Fruit fly (Drosophila melanogaster) whole organism, embryonic: ENCODE results near the gene shi.

Experiments used
- ATbp ChIP-seq: fragments of 200-800 bp; sonication (Bioruptor generic); optimal IDR thresholded peaks from 2 replicates; lab custom pipeline; 2017; ENCODE audit warnings: missing biosample characterization, mild to moderate bottlenecking, missing genetic modification characterization, missing genetic modification reagents
- Ada2b ChIP-seq: fragments of 200-800 bp; sonication (Bioruptor generic); IDR thresholded peaks from 2 replicates; pipeline ENCODE4 v1.3.6; 2022; ENCODE audit warnings: missing biosample characterization, missing genetic modification characterization
- Antp ChIP-seq: fragments of 200-800 bp; sonication (Bioruptor generic); optimal IDR thresholded peaks from 3 replicates; lab custom pipeline; 2016; ENCODE audit warnings: missing biosample characterization, missing genetic modification characterization
- Bdp1 ChIP-seq: fragments of 200-800 bp; sonication (Bioruptor generic); optimal IDR thresholded peaks from 3 replicates; lab custom pipeline; 2016; ENCODE audit warnings: missing biosample characterization, missing genetic modification characterization
- CG10274 ChIP-seq: fragments of 200-800 bp; sonication (Bioruptor generic); optimal IDR thresholded peaks from 3 replicates; lab custom pipeline; 2017; ENCODE audit warnings: missing biosample characterization, mild to moderate bottlenecking, missing genetic modification characterization
- CG10654 ChIP-seq: fragments of 200-800 bp; sonication (Bioruptor generic); optimal IDR thresholded peaks from 2 replicates; lab custom pipeline; 2016; ENCODE audit warnings: missing biosample characterization, missing genetic modification characterization
- CG11085 ChIP-seq: fragments of 200-800 bp; sonication (Bioruptor generic); IDR thresholded peaks from 2 replicates; pipeline ENCODE4 v1.3.6; 2022; ENCODE audit warnings: missing biosample characterization, missing genetic modification characterization
- CG11093 ChIP-seq: fragments of 200-800 bp; sonication (Bioruptor generic); IDR thresholded peaks from 3 replicates; pipeline ENCODE4 v1.3.6; 2022; ENCODE audit warnings: missing biosample characterization, missing genetic modification characterization
- CG12071 ChIP-seq: fragments of 200-800 bp; sonication (Bioruptor generic); optimal IDR thresholded peaks from 3 replicates; lab custom pipeline; 2018; ENCODE audit warnings: missing biosample characterization, mild to moderate bottlenecking, missing genetic modification characterization
- CG15073 ChIP-seq: fragments of 200-800 bp; sonication (Bioruptor generic); optimal IDR thresholded peaks from 2 replicates; lab custom pipeline; 2016; ENCODE audit warnings: missing biosample characterization, missing genetic modification characterization
- CG15696 ChIP-seq: fragments of 200-800 bp; sonication (Bioruptor generic); optimal IDR thresholded peaks from 2 replicates; lab custom pipeline; 2019; ENCODE audit warnings: missing biosample characterization, mild to moderate bottlenecking, missing genetic modification characterization, moderate library complexity
- CG16815 ChIP-seq: fragments of 200-800 bp; sonication (Bioruptor generic); optimal IDR thresholded peaks from 3 replicates; lab custom pipeline; 2017; ENCODE audit warnings: missing biosample characterization, mild to moderate bottlenecking, missing genetic modification characterization
- CG17361 ChIP-seq: fragments of 200-800 bp; sonication (Bioruptor generic); IDR thresholded peaks from 3 replicates; pipeline ENCODE4 v1.3.6; 2022; ENCODE audit warnings: missing biosample characterization, missing genetic modification characterization
- CG32767 ChIP-seq: fragments of 200-800 bp; sonication (Bioruptor generic); IDR thresholded peaks from 2 replicates; pipeline ENCODE4 v1.3.6; 2022; ENCODE audit warnings: missing biosample characterization, missing genetic modification characterization
- CG5180 ChIP-seq: fragments of 200-800 bp; sonication (Bioruptor generic); optimal IDR thresholded peaks from 3 replicates; lab custom pipeline; 2017; ENCODE audit warnings: missing biosample characterization, missing genetic modification characterization, mild to moderate bottlenecking, moderate library complexity, missing genetic modification reagents
- CG6254 ChIP-seq: fragments of 200-800 bp; sonication (Bioruptor generic); optimal IDR thresholded peaks from 3 replicates; lab custom pipeline; 2017; ENCODE audit warnings: mild to moderate bottlenecking, missing biosample characterization, missing genetic modification reagents, missing genetic modification characterization
- CG9609 ChIP-seq: fragments of 200-800 bp; sonication (Bioruptor generic); optimal IDR thresholded peaks from 3 replicates; lab custom pipeline; 2016; ENCODE audit warnings: missing biosample characterization, missing genetic modification characterization
- D19A ChIP-seq: fragments of 200-800 bp; optimal IDR thresholded peaks from 3 replicates; lab custom pipeline; 2019; ENCODE audit warnings: missing biosample characterization, mild to moderate bottlenecking, missing genetic modification characterization, moderate library complexity
- Dref ChIP-seq: fragments of 200-800 bp; sonication (Bioruptor generic); IDR thresholded peaks from 2 replicates; pipeline ENCODE4 v1.3.6; 2022; ENCODE audit warnings: missing biosample characterization, missing genetic modification characterization
- HHEX ChIP-seq: fragments of 200-800 bp; sonication (Bioruptor generic); optimal IDR thresholded peaks from 3 replicates; lab custom pipeline; 2017; ENCODE audit warnings: missing biosample characterization, mild to moderate bottlenecking, missing genetic modification characterization, missing genetic modification reagents
- HLH3B ChIP-seq: fragments of 200-800 bp; sonication (Bioruptor generic); IDR thresholded peaks from 2 replicates; pipeline ENCODE4 v1.3.6; 2022; ENCODE audit warnings: missing biosample characterization, missing genetic modification characterization
- Mrtf ChIP-seq: fragments of 200-800 bp; sonication (Bioruptor generic); IDR thresholded peaks from 3 replicates; pipeline ENCODE4 v1.3.6; 2022; ENCODE audit warnings: missing biosample characterization, missing genetic modification characterization
- Nf-YA ChIP-seq: fragments of 200-800 bp; sonication (Bioruptor generic); IDR thresholded peaks from 2 replicates; pipeline ENCODE4 v1.3.6; 2022; ENCODE audit warnings: missing biosample characterization, missing genetic modification characterization
- Ptx1 ChIP-seq: fragments of 200-800 bp; sonication (Bioruptor generic); IDR thresholded peaks from 2 replicates; pipeline ENCODE4 v1.3.6; 2022; ENCODE audit warnings: missing biosample characterization, missing genetic modification characterization
- Trl ChIP-seq, 3 experiments: fragments of >200 bp in 2 of 3; fragments of 200-800 bp in 1 of 3; sonication (Bioruptor generic) in 1 of 3; optimal IDR thresholded peaks; 2 replicates in 1 of 3; 3 replicates in 2 of 3; lab custom pipeline; 2016 to 2017; ENCODE audit warnings: missing biosample characterization in 1 of 3, missing genetic modification characterization in 1 of 3
- caup ChIP-seq: fragments of 200-800 bp; sonication (Bioruptor generic); optimal IDR thresholded peaks from 3 replicates; lab custom pipeline; 2017; ENCODE audit warnings: missing biosample characterization, mild to moderate bottlenecking, missing genetic modification characterization, moderate library complexity; ENCODE audit not compliant: severe bottlenecking
- dan ChIP-seq: fragments of 200-800 bp; sonication (Bioruptor generic); IDR thresholded peaks from 2 replicates; pipeline ENCODE4 v1.3.6; 2022; ENCODE audit warnings: missing biosample characterization, missing genetic modification characterization
- disco-r ChIP-seq: fragments of 200-800 bp; sonication (Bioruptor generic); optimal IDR thresholded peaks from 2 replicates; lab custom pipeline; 2016; ENCODE audit warnings: missing biosample characterization, missing genetic modification characterization
- dmrt99B ChIP-seq: fragments of 200-800 bp; sonication (Bioruptor generic); optimal IDR thresholded peaks from 2 replicates; lab custom pipeline; 2018; ENCODE audit warnings: missing biosample characterization, mild to moderate bottlenecking, missing genetic modification characterization, moderate library complexity
- en ChIP-seq: fragments of 200-800 bp; sonication (Bioruptor generic); optimal IDR thresholded peaks from 2 replicates; lab custom pipeline; 2016; ENCODE audit warnings: missing biosample characterization, missing genetic modification characterization
- fru ChIP-seq: fragments of >200 bp; optimal IDR thresholded peaks from 2 replicates; lab custom pipeline; 2017
- gcm ChIP-seq: fragments of 200-800 bp; sonication (Bioruptor generic); optimal IDR thresholded peaks from 2 replicates; lab custom pipeline; 2019; ENCODE audit warnings: missing biosample characterization, mild to moderate bottlenecking, missing genetic modification characterization, moderate library complexity
- grau ChIP-seq: fragments of 200-800 bp; optimal IDR thresholded peaks from 3 replicates; lab custom pipeline; 2019; ENCODE audit warnings: missing biosample characterization, mild to moderate bottlenecking, missing genetic modification characterization, moderate library complexity
- gsb ChIP-seq: fragments of 200-800 bp; sonication (Bioruptor generic); IDR thresholded peaks from 2 replicates; pipeline ENCODE4 v1.3.6; 2022; ENCODE audit warnings: missing biosample characterization, missing genetic modification characterization
- h ChIP-seq: fragments of >200 bp; optimal IDR thresholded peaks from 2 replicates; lab custom pipeline; 2017
- hb ChIP-seq: fragments of 200-800 bp; sonication (Bioruptor generic); IDR thresholded peaks from 3 replicates; pipeline ENCODE4 v1.3.6; 2022; ENCODE audit warnings: missing biosample characterization, missing genetic modification characterization; ENCODE audit not compliant: partially characterized antibody
- her ChIP-seq: fragments of 200-800 bp; sonication (Bioruptor generic); optimal IDR thresholded peaks from 2 replicates; lab custom pipeline; 2016; ENCODE audit warnings: missing biosample characterization, missing genetic modification characterization
- klu ChIP-seq: fragments of 200-800 bp; sonication (Bioruptor generic); IDR thresholded peaks from 2 replicates; pipeline ENCODE4 v1.3.6; 2022; ENCODE audit warnings: missing biosample characterization, missing genetic modification characterization
- lmd ChIP-seq: fragments of 200-800 bp; sonication (Bioruptor generic); IDR thresholded peaks from 2 replicates; pipeline ENCODE4 v1.3.6; 2022; ENCODE audit warnings: missing biosample characterization, missing genetic modification characterization
- lola ChIP-seq, 3 experiments: fragments of >200 bp in 2 of 3; fragments of 200-800 bp in 1 of 3; sonication (Bioruptor generic) in 1 of 3; optimal IDR thresholded peaks; 2 replicates each; lab custom pipeline; 2017 to 2019; ENCODE audit warnings: missing biosample characterization in 3 of 3, missing genetic modification characterization in 3 of 3, mild to moderate bottlenecking in 1 of 3, moderate library complexity in 1 of 3
- mld ChIP-seq: fragments of 200-800 bp; sonication (Bioruptor generic); IDR thresholded peaks from 3 replicates; pipeline ENCODE4 v1.3.6; 2022; ENCODE audit warnings: missing biosample characterization, missing genetic modification characterization; ENCODE audit not compliant: partially characterized antibody
- otp ChIP-seq: fragments of 200-800 bp; sonication (Bioruptor generic); IDR thresholded peaks from 3 replicates; pipeline ENCODE4, ENCODE4 v1.3.6; 2022; ENCODE audit warnings: missing biosample characterization, missing genetic modification characterization
- prd ChIP-seq, 3 experiments: fragments of >200 bp in 2 of 3; fragments of 200-800 bp in 1 of 3; sonication (Bioruptor generic) in 1 of 3; optimal IDR thresholded peaks in 2 of 3; IDR thresholded peaks in 1 of 3; 2 replicates in 2 of 3; 3 replicates in 1 of 3; pipeline versions ENCODE4 v1.3.6 to Lab custom; 2017 to 2022; ENCODE audit warnings: missing biosample characterization in 1 of 3, missing genetic modification characterization in 1 of 3
- sob ChIP-seq: fragments of 200-800 bp; sonication (Bioruptor generic); IDR thresholded peaks from 2 replicates; pipeline ENCODE4 v1.3.6; 2022; ENCODE audit warnings: missing biosample characterization, missing genetic modification characterization
- tin ChIP-seq: fragments of 200-800 bp; sonication (Bioruptor generic); optimal IDR thresholded peaks from 3 replicates; lab custom pipeline; 2016; ENCODE audit warnings: missing biosample characterization, missing genetic modification characterization
- trem ChIP-seq: fragments of 200-800 bp; optimal IDR thresholded peaks from 3 replicates; lab custom pipeline; 2019; ENCODE audit warnings: missing biosample characterization, mild to moderate bottlenecking, missing genetic modification characterization, moderate library complexity
- yki ChIP-seq: fragments of >200 bp; optimal IDR thresholded peaks from 3 replicates; lab custom pipeline; 2018
- zfh1 ChIP-seq: fragments of 200-800 bp; sonication (Bioruptor generic); IDR thresholded peaks from 3 replicates; pipeline ENCODE4 v1.3.6; 2022; ENCODE audit warnings: missing biosample characterization, missing genetic modification characterization
- zfh2 ChIP-seq: fragments of 200-800 bp; sonication (Bioruptor generic); optimal IDR thresholded peaks from 2 replicates; lab custom pipeline; 2016; ENCODE audit warnings: missing biosample characterization, missing genetic modification characterization

Gene shi

DNA sequence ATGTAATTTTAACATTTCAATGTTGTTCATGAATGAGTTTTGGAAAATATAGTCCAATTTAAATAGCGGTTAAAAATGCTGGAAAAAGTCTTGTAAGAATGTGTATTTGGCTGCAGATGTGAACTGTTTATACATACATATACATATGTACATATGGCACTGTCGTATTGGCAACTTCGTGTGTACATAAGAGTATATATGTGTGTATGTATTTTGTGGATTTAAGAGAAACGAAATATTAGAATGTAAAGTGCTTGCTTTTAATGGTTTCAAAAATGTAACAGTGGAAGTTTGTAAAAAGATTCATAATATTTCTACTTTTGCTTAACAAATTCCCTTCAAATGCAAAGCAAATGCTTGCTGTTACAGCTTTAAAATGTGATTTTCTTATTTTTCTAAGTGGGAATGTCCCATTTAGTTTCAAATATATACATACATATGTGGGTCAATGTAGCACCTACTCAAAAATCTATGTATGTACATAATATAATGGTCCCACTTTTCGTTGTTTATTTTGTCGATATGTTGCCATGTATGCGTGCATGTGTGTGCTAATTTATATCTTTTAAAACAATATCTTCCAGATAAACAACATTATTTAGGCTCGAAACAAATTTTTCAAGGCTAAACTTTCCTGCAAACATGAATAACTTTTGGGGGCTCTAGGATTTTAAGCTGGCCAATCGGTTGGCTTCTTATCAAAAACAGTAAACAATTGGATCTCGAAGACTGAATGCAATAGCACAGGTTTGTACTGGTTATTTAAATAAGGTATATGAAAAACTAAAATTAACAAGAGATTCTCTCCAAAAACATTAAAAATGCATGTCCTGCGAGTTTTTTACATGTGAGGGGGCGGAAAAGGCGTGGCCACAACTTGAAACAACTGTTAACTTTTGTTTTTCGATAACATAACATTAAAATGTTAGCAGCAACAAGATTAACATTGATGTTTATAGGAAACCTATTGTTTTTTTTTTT is 20.8 kb upstream of the shi start (continued):
- no peak for TF ChIP-seq CG16815 (GFP tag; lab: Kevin White, UChicago)
- TF ChIP-seq lola (GFP tag; optimal IDR thresholded peaks at IDR 0.05; lab: Kevin White, UChicago), result no peak
- TF ChIP-seq CG17361, result no peak; the same call in 2 of the 3 replicates
- TF ChIP-seq Antp (GFP tag; lab: Kevin White, UChicago), result no peak
- no peak for TF ChIP-seq CG10274 (GFP tag; lab: Kevin White, UChicago)
- peak; percentile 66 for TF ChIP-seq sob (GFP tag; lab: Robert Waterston, UW)
- TF ChIP-seq HHEX (GFP tag; lab: Kevin White, UChicago), result peak; percentile 85
- TF ChIP-seq caup (GFP tag; lab: Kevin White, UChicago), result peak; percentile 90
- no peak for TF ChIP-seq ATbp
- TF ChIP-seq Mrtf (GFP tag; lab: Robert Waterston, UW), result no peak
- peak; percentile 47; the same call in 1 of the 2 replicates for TF ChIP-seq HLH3B (GFP tag; lab: Robert Waterston, UW)
- TF ChIP-seq zfh2 (GFP tag; lab: Kevin White, UChicago), result peak; percentile 1
- 0 out of 3 replicates have a peak, but pooled peaks have one; percentile 51 for TF ChIP-seq otp (GFP tag; lab: Robert Waterston, UW)
- TF ChIP-seq gcm (GFP tag; lab: Kevin White, UChicago), result no peak
- TF ChIP-seq yki, result no peak
- TF ChIP-seq lmd (GFP tag; lab: Robert Waterston, UW), result no peak
- no peak for TF ChIP-seq klu (GFP tag; lab: Robert Waterston, UW)
- TF ChIP-seq CG11093 (GFP tag; lab: Robert Waterston, UW), result no peak
- TF ChIP-seq en (GFP tag; lab: Kevin White, UChicago), result no peak
- TF ChIP-seq CG10654 (GFP tag; lab: Kevin White, UChicago), result peak; percentile 48
- TF ChIP-seq Ada2b (GFP tag; lab: Robert Waterston, UW), result peak; percentile 23; the same call in 1 of the 2 replicates
- TF ChIP-seq dmrt99B, result no peak
- TF ChIP-seq hb (GFP tag; lab: Robert Waterston, UW), result no peak
- no peak for TF ChIP-seq Trl (optimal IDR thresholded peaks at IDR 0.05; lab: Kevin White, UChicago)
- peak; percentile 50 for TF ChIP-seq Trl (GFP tag; optimal IDR thresholded peaks at IDR 0.05; lab: Kevin White, UChicago)
- no peak for TF ChIP-seq Bdp1
- TF ChIP-seq CG9609, result no peak
- TF ChIP-seq CG12071 (GFP tag; lab: Kevin White, UChicago), result no peak
- TF ChIP-seq h (lab: Kevin White, UChicago), result no peak
- TF ChIP-seq dan (GFP tag; lab: Robert Waterston, UW), result no peak
- no peak for TF ChIP-seq Dref (GFP tag; lab: Robert Waterston, UW)
- TF ChIP-seq CG5180 (GFP tag; lab: Kevin White, UChicago), result no peak
- peak; percentile 66 for TF ChIP-seq CG15696
- peak; percentile 27 for TF ChIP-seq disco-r (GFP tag; lab: Kevin White, UChicago)
- TF ChIP-seq gsb (GFP tag; lab: Robert Waterston, UW), result no peak
- TF ChIP-seq CG11085 (GFP tag; lab: Robert Waterston, UW), result no peak
- TF ChIP-seq tin (GFP tag; lab: Kevin White, UChicago), result no peak
- TF ChIP-seq Ptx1 (GFP tag; lab: Robert Waterston, UW), result no peak
- TF ChIP-seq prd (optimal IDR thresholded peaks at IDR 0.05; lab: Kevin White, UChicago), result no peak
- 0 out of 3 replicates have a peak, but pooled peaks have one; percentile 20 for TF ChIP-seq prd (GFP tag; IDR thresholded peaks at IDR 0.05; lab: Robert Waterston, UW)
- TF ChIP-seq D19A (tag; lab: Kevin White, UChicago), result no peak
- no peak for TF ChIP-seq fru (lab: Kevin White, UChicago)
- peak; percentile 16; the same call in 1 of the 2 replicates for TF ChIP-seq CG32767 (GFP tag; lab: Robert Waterston, UW)
- TF ChIP-seq Nf-YA (GFP tag; lab: Robert Waterston, UW), result peak; percentile 44; the same call in 1 of the 2 replicates
- no peak for TF ChIP-seq zfh1 (GFP tag; lab: Robert Waterston, UW)
- TF ChIP-seq mld, result no peak
- TF ChIP-seq her (GFP tag; lab: Kevin White, UChicago), result peak; percentile 42
- TF ChIP-seq CG15073 (GFP tag; lab: Kevin White, UChicago), result no peak
- TF ChIP-seq grau (tag; lab: Kevin White, UChicago), result no peak
- TF ChIP-seq trem (tag; lab: Kevin White, UChicago), result no peak
- TF ChIP-seq CG6254 (GFP tag; lab: Kevin White, UChicago), result no peak
